Worm (Caenorhabditis elegans): ENCODE measurements around the gene F08F8.10.

DNA sequence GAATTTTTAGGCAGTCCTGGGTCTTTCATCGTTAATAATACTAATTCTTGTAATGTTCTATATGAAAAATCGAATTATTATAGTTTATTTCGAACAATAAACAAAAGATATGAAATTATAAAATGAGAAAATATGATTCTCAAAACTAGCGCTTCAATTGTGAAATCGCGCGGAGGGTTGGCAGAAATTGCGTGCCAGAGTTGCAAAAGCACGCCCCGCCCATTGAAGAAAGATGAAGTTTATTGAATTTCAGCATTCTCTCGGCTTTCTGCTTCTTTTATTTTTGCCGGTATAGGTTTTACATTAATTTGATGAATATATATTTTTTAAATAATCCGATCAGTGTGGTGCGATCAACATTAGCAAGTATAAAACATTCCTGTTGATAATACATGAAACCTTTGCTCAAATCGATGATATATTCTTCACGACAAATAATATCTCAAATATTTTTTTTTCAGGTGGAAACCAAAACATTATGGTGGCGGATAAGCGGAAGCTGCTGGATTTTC lies 1.9 kb upstream of the F08F8.10 start, which contains the start of the genes eco-1 and hmgr-1:
- TF ChIP-seq ama-1 (optimal IDR thresholded peaks at IDR 0.05) (no peak), flt-1 (GFP tag; IDR thresholded peaks at IDR 0.05) (no peak), sea-1 (GFP tag; conservative IDR thresholded peaks at IDR 0.05) (no peak), ceh-36 (tag; optimal IDR thresholded peaks at IDR 0.05) (no peak)
